Fruit fly (Drosophila melanogaster): ENCODE results near the gene Ykt6.
A peak's percentile ranks its signal among the peaks of the same experiment; 100 is the strongest.

Gene Ykt6

dm6 chrX:7920081-7920688 is at the start of gene Ykt6, which contains the start of gene hdm (continued):
- TF ChIP-seq eg (GFP tag; IDR thresholded peaks at IDR 0.05): no peak; the same call in 2 of the 3 replicates
- TF ChIP-seq CG11902 (GFP tag; optimal IDR thresholded peaks at IDR 0.05): peak; percentile 27
- TF ChIP-seq esn (GFP tag; optimal IDR thresholded peaks at IDR 0.05): peak; percentile 80
- no peak for TF ChIP-seq ss (GFP tag; optimal IDR thresholded peaks at IDR 0.05)
- TF ChIP-seq vri (GFP tag; optimal IDR thresholded peaks at IDR 0.05): no peak
- TF ChIP-seq Smox (GFP tag; optimal IDR thresholded peaks at IDR 0.05): no peak
- TF ChIP-seq Blimp-1 (GFP tag; optimal IDR thresholded peaks at IDR 0.05): no peak
- peak; percentile 79 for TF ChIP-seq CG31627 (GFP tag; optimal IDR thresholded peaks at IDR 0.05)

dm6 chrX:7873172-7873930 is 46.9 kb upstream of the Ykt6 start, which contains the start of gene dec:
Gene dec (minus strand): TSS chrX:7873222.
- no peak for TF ChIP-seq salr (GFP tag; optimal IDR thresholded peaks at IDR 0.05)
- TF ChIP-seq dac (GFP tag; optimal IDR thresholded peaks at IDR 0.05): no peak
- no peak for TF ChIP-seq CG3032 (tag; optimal IDR thresholded peaks at IDR 0.05)
- no peak for TF ChIP-seq CG8119 (GFP tag; IDR thresholded peaks at IDR 0.05)
- TF ChIP-seq Sox14 (GFP tag; optimal IDR thresholded peaks at IDR 0.05): no peak
- no peak for TF ChIP-seq CG11902 (GFP tag; optimal IDR thresholded peaks at IDR 0.05)
- no peak for TF ChIP-seq CG11294 (GFP tag; IDR thresholded peaks at IDR 0.05)
- no peak for TF ChIP-seq CG34406 (GFP tag; optimal IDR thresholded peaks at IDR 0.05)
- no peak for TF ChIP-seq CG16779 (tag; optimal IDR thresholded peaks at IDR 0.05)
- TF ChIP-seq acj6 (GFP tag; optimal IDR thresholded peaks at IDR 0.05): no peak
- no peak for TF ChIP-seq achi (GFP tag; optimal IDR thresholded peaks at IDR 0.05)
- no peak for TF ChIP-seq svp (GFP tag)
- no peak for TF ChIP-seq CG10631 (GFP tag; optimal IDR thresholded peaks at IDR 0.05)
- TF ChIP-seq fkh (GFP tag; optimal IDR thresholded peaks at IDR 0.05): no peak
- no peak for TF ChIP-seq Gug (GFP tag; IDR thresholded peaks at IDR 0.05)

DNA sequence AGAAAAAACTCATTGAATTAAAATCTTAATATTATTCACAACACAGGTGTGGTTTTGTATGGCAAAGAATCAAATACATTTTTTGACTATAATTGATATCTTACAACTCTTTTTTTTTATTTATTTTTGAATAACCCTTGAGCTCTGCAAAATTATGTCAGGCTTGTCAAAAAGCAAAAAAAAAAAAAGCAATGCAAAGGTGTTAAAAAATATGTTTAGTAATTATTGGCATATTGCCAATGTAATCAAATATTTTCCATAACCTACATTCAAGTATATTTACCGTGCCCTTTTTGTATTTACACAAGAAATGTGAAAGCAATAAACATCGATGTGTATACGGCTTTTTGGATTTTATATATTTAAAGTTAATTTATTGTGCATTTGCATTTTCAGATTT is 46.1 kb upstream of the Ykt6 start, which contains the start of gene Ir7c:
Gene Ir7c, plus strand, starts transcription at position 301 of the 400 bp plus-strand sequence.
- TF ChIP-seq CG32006 (GFP tag; optimal IDR thresholded peaks at IDR 0.05) (no peak), net (GFP tag; optimal IDR thresholded peaks at IDR 0.05) (no peak), dsx (GFP tag; optimal IDR thresholded peaks at IDR 0.05; ENCODE audit: poor library complexity, severe bottlenecking) (no peak), CG1621 (tag; optimal IDR thresholded peaks at IDR 0.05) (no peak), Gug (GFP tag; IDR thresholded peaks at IDR 0.05) (no peak), CG10669 (GFP tag; optimal IDR thresholded peaks at IDR 0.05) (no peak), Eip78C (GFP tag) (no peak), lz (GFP tag; optimal IDR thresholded peaks at IDR 0.05) (no peak), CG6792 (GFP tag; optimal IDR thresholded peaks at IDR 0.05) (no peak), ss (GFP tag; optimal IDR thresholded peaks at IDR 0.05) (no peak), fd85E (GFP tag; optimal IDR thresholded peaks at IDR 0.05) (no peak), CG11762 (GFP tag; optimal IDR thresholded peaks at IDR 0.05; ENCODE audit: insufficient read depth) (no peak)

dm6 chrX:7878736-7879135 is 41.5 kb upstream of the Ykt6 start, which contains the start of gene Ir7d:
Gene Ir7d (minus strand): TSS chrX:7878836.
- TF ChIP-seq dac (GFP tag; optimal IDR thresholded peaks at IDR 0.05) (no peak), CG10669 (GFP tag; optimal IDR thresholded peaks at IDR 0.05) (no peak), CG7368 (GFP tag; optimal IDR thresholded peaks at IDR 0.05) (no peak), Gug (GFP tag; IDR thresholded peaks at IDR 0.05) (no peak), CG8632 (GFP tag; optimal IDR thresholded peaks at IDR 0.05) (no peak), esn (GFP tag; optimal IDR thresholded peaks at IDR 0.05) (no peak), CG11294 (GFP tag; IDR thresholded peaks at IDR 0.05) (no peak), CG16779 (tag; optimal IDR thresholded peaks at IDR 0.05) (no peak), CG6854 (GFP tag; optimal IDR thresholded peaks at IDR 0.05) (no peak), Ets21C (GFP tag; optimal IDR thresholded peaks at IDR 0.05) (no peak), CG15336 (GFP tag; IDR thresholded peaks at IDR 0.05) (no peak), CG4318 (GFP tag; optimal IDR thresholded peaks at IDR 0.05) (no peak), lz (GFP tag; optimal IDR thresholded peaks at IDR 0.05) (no peak)

Measured in whole organism, prepupa.